Fruit fly (Drosophila melanogaster) whole organism, embryonic: ENCODE results near the gene Cbp20.

Source experiments
- Adf1 ChIP-seq: fragments of 200-800 bp; sonication (Bioruptor generic); IDR thresholded peaks from 2 replicates; pipeline ENCODE4 v1.3.6; 2022; ENCODE audit warnings: missing biosample characterization, missing genetic modification characterization
- CG10543 ChIP-seq: fragments of 200-800 bp; sonication (Bioruptor generic); optimal IDR thresholded peaks from 3 replicates; lab custom pipeline; 2017; ENCODE audit warnings: missing biosample characterization, mild to moderate bottlenecking, missing genetic modification characterization, moderate library complexity
- CG10979 ChIP-seq: fragments of 200-800 bp; sonication (Bioruptor generic); optimal IDR thresholded peaks from 2 replicates; lab custom pipeline; 2018; ENCODE audit warnings: missing biosample characterization, mild to moderate bottlenecking, missing genetic modification characterization, moderate library complexity
- CG11247 ChIP-seq: fragments of 200-800 bp; sonication (Bioruptor generic); IDR thresholded peaks from 2 replicates; pipeline ENCODE4 v1.3.6; 2022; ENCODE audit warnings: missing biosample characterization, missing genetic modification characterization
- CG12104 ChIP-seq: fragments of 200-800 bp; sonication (Bioruptor generic); optimal IDR thresholded peaks from 3 replicates; lab custom pipeline; 2016; ENCODE audit warnings: missing biosample characterization, missing genetic modification characterization
- CG12769 ChIP-seq: fragments of 200-800 bp; sonication (Bioruptor generic); optimal IDR thresholded peaks from 2 replicates; lab custom pipeline; 2019; ENCODE audit warnings: missing biosample characterization, mild to moderate bottlenecking, missing genetic modification characterization, moderate library complexity
- CG13424 ChIP-seq: fragments of 200-800 bp; sonication (Bioruptor generic); optimal IDR thresholded peaks from 2 replicates; lab custom pipeline; 2019; ENCODE audit warnings: missing biosample characterization, mild to moderate bottlenecking, missing genetic modification characterization, moderate library complexity
- CG17829 ChIP-seq: fragments of 200-800 bp; optimal IDR thresholded peaks from 2 replicates; lab custom pipeline; 2019; ENCODE audit warnings: missing biosample characterization, mild to moderate bottlenecking, missing genetic modification characterization, moderate library complexity
- CG2120 ChIP-seq: fragments of 200-800 bp; sonication (Bioruptor generic); optimal IDR thresholded peaks from 3 replicates; lab custom pipeline; 2016; ENCODE audit warnings: missing biosample characterization, missing genetic modification characterization
- CG2199 ChIP-seq: fragments of 200-800 bp; sonication (Bioruptor generic); IDR thresholded peaks from 3 replicates; pipeline ENCODE4 v1.3.6; 2022; ENCODE audit warnings: missing biosample characterization, missing genetic modification characterization
- CG2889 ChIP-seq: fragments of 200-800 bp; sonication (Bioruptor generic); IDR thresholded peaks from 3 replicates; pipeline ENCODE4 v1.3.6; 2022; ENCODE audit warnings: missing biosample characterization, missing genetic modification characterization
- CG32772 ChIP-seq: fragments of 200-800 bp; sonication (Bioruptor generic); IDR thresholded peaks from 2 replicates; pipeline ENCODE4 v1.3.6; 2022; ENCODE audit warnings: missing biosample characterization, missing genetic modification characterization
- CG33557 ChIP-seq: fragments of 200-800 bp; sonication (Bioruptor generic); optimal IDR thresholded peaks from 2 replicates; lab custom pipeline; 2019; ENCODE audit warnings: missing biosample characterization, mild to moderate bottlenecking, missing genetic modification characterization, moderate library complexity
- CG4328 ChIP-seq: fragments of 200-800 bp; sonication (Bioruptor generic); optimal IDR thresholded peaks from 3 replicates; lab custom pipeline; 2017; ENCODE audit warnings: missing biosample characterization, missing genetic modification reagents, missing genetic modification characterization
- CG4360 ChIP-seq: fragments of 200-800 bp; sonication (Bioruptor generic); IDR thresholded peaks from 2 replicates; pipeline ENCODE4 v1.3.6; 2022; ENCODE audit warnings: missing biosample characterization, missing genetic modification characterization
- CG4617 ChIP-seq: fragments of 200-800 bp; sonication (Bioruptor generic); optimal IDR thresholded peaks from 3 replicates; lab custom pipeline; 2016; ENCODE audit warnings: missing biosample characterization, missing genetic modification characterization, borderline replicate concordance
- CG5180 ChIP-seq: fragments of 200-800 bp; sonication (Bioruptor generic); optimal IDR thresholded peaks from 3 replicates; lab custom pipeline; 2017; ENCODE audit warnings: missing biosample characterization, missing genetic modification characterization, mild to moderate bottlenecking, moderate library complexity, missing genetic modification reagents
- CG7745 ChIP-seq: fragments of 200-800 bp; sonication (Bioruptor generic); optimal IDR thresholded peaks from 2 replicates; lab custom pipeline; 2018; ENCODE audit warnings: missing biosample characterization, mild to moderate bottlenecking, missing genetic modification characterization, moderate library complexity
- CrebB ChIP-seq: fragments of 200-800 bp; sonication (Bioruptor generic); optimal IDR thresholded peaks from 3 replicates; lab custom pipeline; 2018; ENCODE audit warnings: missing biosample characterization, mild to moderate bottlenecking, missing genetic modification characterization
- Dp ChIP-seq: fragments of 200-800 bp; sonication (Bioruptor generic); optimal IDR thresholded peaks from 2 replicates; lab custom pipeline; 2018; ENCODE audit warnings: missing biosample characterization, mild to moderate bottlenecking, missing genetic modification characterization, moderate library complexity
- Ets97D ChIP-seq: fragments of 200-800 bp; sonication (Bioruptor generic); optimal IDR thresholded peaks from 3 replicates; lab custom pipeline; 2016; ENCODE audit warnings: missing biosample characterization, missing genetic modification characterization
- HHEX ChIP-seq: fragments of 200-800 bp; sonication (Bioruptor generic); optimal IDR thresholded peaks from 3 replicates; lab custom pipeline; 2017; ENCODE audit warnings: missing biosample characterization, mild to moderate bottlenecking, missing genetic modification characterization, missing genetic modification reagents
- HLH4C ChIP-seq: fragments of 200-800 bp; sonication (Bioruptor generic); IDR thresholded peaks from 3 replicates; pipeline ENCODE4 v1.3.6; 2022; ENCODE audit warnings: missing biosample characterization, missing genetic modification characterization; ENCODE audit not compliant: partially characterized antibody
- HLHmδ ChIP-seq: fragments of 200-800 bp; sonication (Bioruptor generic); optimal IDR thresholded peaks from 2 replicates; lab custom pipeline; 2018; ENCODE audit warnings: missing biosample characterization, mild to moderate bottlenecking, missing genetic modification characterization, moderate library complexity
- Med ChIP-seq: fragments of 200-800 bp; sonication (Bioruptor generic); peaks from one replicate; lab custom pipeline; 2016; ENCODE audit warnings: missing biosample characterization, missing genetic modification characterization, mild to moderate bottlenecking, inconsistent platforms, moderate library complexity
- NK7.1 ChIP-seq: fragments of 200-800 bp; sonication (Bioruptor generic); optimal IDR thresholded peaks from 3 replicates; lab custom pipeline; 2016; ENCODE audit warnings: missing biosample characterization, missing genetic modification characterization
- Nf-YC ChIP-seq: fragments of 200-800 bp; optimal IDR thresholded peaks from 3 replicates; lab custom pipeline; 2019; ENCODE audit warnings: missing biosample characterization, mild to moderate bottlenecking, missing genetic modification characterization, moderate library complexity
- Pdp1 ChIP-seq, 2 experiments: fragments of 200-800 bp; sonication (Bioruptor generic); optimal IDR thresholded peaks; 3 replicates each; lab custom pipeline; 2016; ENCODE audit warnings: missing biosample characterization in 2 of 2, missing genetic modification characterization in 2 of 2, mild to moderate bottlenecking in 1 of 2, moderate library complexity in 1 of 2
- Ravus ChIP-seq: fragments of 200-800 bp; sonication (Bioruptor generic); IDR thresholded peaks from 2 replicates; pipeline ENCODE4 v1.3.6; 2022; ENCODE audit warnings: missing biosample characterization, missing genetic modification characterization
- Rfx ChIP-seq: fragments of 200-800 bp; sonication (Bioruptor generic); IDR thresholded peaks from 2 replicates; pipeline ENCODE4 v1.3.6; 2022; ENCODE audit warnings: missing biosample characterization, missing genetic modification characterization
- Scr ChIP-seq: fragments of 200-800 bp; sonication (Bioruptor generic); IDR thresholded peaks from 2 replicates; pipeline ENCODE4 v1.3.6; 2022; ENCODE audit warnings: missing biosample characterization, missing genetic modification characterization; ENCODE audit not compliant: partially characterized antibody
- ac ChIP-seq: fragments of 200-800 bp; sonication (Bioruptor generic); optimal IDR thresholded peaks from 3 replicates; lab custom pipeline; 2017; ENCODE audit warnings: missing biosample characterization, mild to moderate bottlenecking, missing genetic modification characterization
- aop ChIP-seq: fragments of 200-800 bp; sonication (Bioruptor generic); IDR thresholded peaks from 2 replicates; pipeline ENCODE4 v1.3.6; 2022; ENCODE audit warnings: missing biosample characterization, missing genetic modification characterization
- ara ChIP-seq: fragments of 200-800 bp; sonication (Bioruptor generic); IDR thresholded peaks from 2 replicates; pipeline ENCODE4 v1.3.6; 2022; ENCODE audit warnings: missing biosample characterization, missing genetic modification characterization
- bcd ChIP-seq: fragments of 200-800 bp; sonication (Bioruptor generic); optimal IDR thresholded peaks from 2 replicates; lab custom pipeline; 2017; ENCODE audit warnings: missing biosample characterization, mild to moderate bottlenecking, missing genetic modification characterization
- chinmo ChIP-seq: fragments of 200-800 bp; sonication (Bioruptor generic); IDR thresholded peaks from 4 replicates; pipeline ENCODE4 v1.3.6; 2022; ENCODE audit warnings: missing biosample characterization, missing genetic modification characterization; ENCODE audit not compliant: partially characterized antibody
- dan ChIP-seq: fragments of 200-800 bp; sonication (Bioruptor generic); IDR thresholded peaks from 2 replicates; pipeline ENCODE4 v1.3.6; 2022; ENCODE audit warnings: missing biosample characterization, missing genetic modification characterization
- emc ChIP-seq: fragments of 200-800 bp; sonication (Bioruptor generic); optimal IDR thresholded peaks from 2 replicates; lab custom pipeline; 2016; ENCODE audit warnings: missing biosample characterization, missing genetic modification characterization
- gfzf ChIP-seq: fragments of 200-800 bp; sonication (Bioruptor generic); optimal IDR thresholded peaks from 2 replicates; lab custom pipeline; 2016; ENCODE audit warnings: missing biosample characterization, mild to moderate bottlenecking, missing genetic modification characterization, moderate library complexity
- gt ChIP-seq: fragments of 200-800 bp; sonication (Bioruptor generic); IDR thresholded peaks from 2 replicates; pipeline ENCODE4 v1.3.6; 2022; ENCODE audit warnings: missing biosample characterization, missing genetic modification characterization
- jumu ChIP-seq: fragments of 200-800 bp; sonication (Bioruptor generic); optimal IDR thresholded peaks from 3 replicates; lab custom pipeline; 2016; ENCODE audit warnings: missing biosample characterization, missing genetic modification characterization
- kay ChIP-seq: fragments of 200-800 bp; sonication (Bioruptor generic); optimal IDR thresholded peaks from 2 replicates; lab custom pipeline; 2016; ENCODE audit warnings: missing biosample characterization, missing genetic modification characterization
- mld ChIP-seq: fragments of 200-800 bp; sonication (Bioruptor generic); IDR thresholded peaks from 3 replicates; pipeline ENCODE4 v1.3.6; 2022; ENCODE audit warnings: missing biosample characterization, missing genetic modification characterization; ENCODE audit not compliant: partially characterized antibody
- org-1 ChIP-seq: fragments of 200-800 bp; sonication (Bioruptor generic); optimal IDR thresholded peaks from 2 replicates; lab custom pipeline; 2017; ENCODE audit warnings: missing biosample characterization, missing genetic modification characterization
- pnt ChIP-seq: fragments of 200-800 bp; sonication (Bioruptor generic); optimal IDR thresholded peaks from 3 replicates; lab custom pipeline; 2016; ENCODE audit warnings: missing biosample characterization, missing genetic modification characterization
- sd ChIP-seq: fragments of 200-800 bp; sonication (Bioruptor generic); optimal IDR thresholded peaks from 3 replicates; lab custom pipeline; 2018; ENCODE audit warnings: missing biosample characterization, mild to moderate bottlenecking, missing genetic modification characterization, moderate library complexity
- sob ChIP-seq: fragments of 200-800 bp; sonication (Bioruptor generic); IDR thresholded peaks from 2 replicates; pipeline ENCODE4 v1.3.6; 2022; ENCODE audit warnings: missing biosample characterization, missing genetic modification characterization
- sr ChIP-seq: fragments of 200-800 bp; sonication (Bioruptor generic); IDR thresholded peaks from 3 replicates; pipeline ENCODE4 v1.3.6; 2022; ENCODE audit warnings: missing biosample characterization, missing genetic modification characterization
- toy ChIP-seq: fragments of 200-800 bp; sonication (Bioruptor generic); IDR thresholded peaks from 2 replicates; pipeline ENCODE4 v1.3.6; 2022; ENCODE audit warnings: missing biosample characterization, missing genetic modification characterization
- trem ChIP-seq: fragments of 200-800 bp; optimal IDR thresholded peaks from 3 replicates; lab custom pipeline; 2019; ENCODE audit warnings: missing biosample characterization, mild to moderate bottlenecking, missing genetic modification characterization, moderate library complexity
- vnd ChIP-seq: fragments of 200-800 bp; sonication (Bioruptor generic); IDR thresholded peaks from 3 replicates; pipeline ENCODE4 v1.3.6; 2022; ENCODE audit warnings: missing biosample characterization, missing genetic modification characterization; ENCODE audit not compliant: partially characterized antibody

Gene Cbp20

DNA sequence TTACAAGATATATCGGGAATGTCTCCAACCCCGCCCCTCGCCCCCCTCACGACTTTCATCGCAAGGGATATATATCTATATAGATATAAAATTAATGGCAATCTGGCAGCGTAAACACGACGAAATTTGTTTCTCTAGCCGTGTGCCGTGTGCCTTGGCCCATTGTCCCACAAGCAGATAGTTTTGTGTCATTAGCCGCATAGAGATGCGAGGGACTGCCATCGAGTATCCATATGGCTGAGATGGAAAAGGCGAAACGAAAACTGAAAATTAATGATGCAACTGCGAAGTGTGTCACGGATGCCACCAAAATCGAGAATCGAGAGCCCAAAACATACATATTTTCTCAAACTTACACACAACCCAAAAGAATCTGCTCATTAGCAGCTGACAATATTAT lies 49.6 kb upstream of the Cbp20 start:
- TF ChIP-seq CG2889 (GFP tag; lab: Robert Waterston, UW) (no peak), Rfx (no peak), Nf-YC (tag; lab: Kevin White, UChicago) (no peak), HLH4C (GFP tag; lab: Robert Waterston, UW) (no peak), CrebB (tag; lab: Kevin White, UChicago) (no peak), HHEX (GFP tag; lab: Kevin White, UChicago) (no peak), aop (GFP tag; lab: Robert Waterston, UW) (no peak), Scr (GFP tag; lab: Robert Waterston, UW) (no peak), Ravus (GFP tag; lab: Robert Waterston, UW) (no peak), CG12769 (tag; lab: Kevin White, UChicago) (peak; percentile 4), sob (GFP tag; lab: Robert Waterston, UW) (no peak), CG12104 (no peak), toy (GFP tag; lab: Robert Waterston, UW) (no peak), emc (GFP tag; lab: Kevin White, UChicago) (no peak), jumu (GFP tag; lab: Kevin White, UChicago) (no peak), CG4617 (GFP tag; lab: Kevin White, UChicago) (no peak), gt (GFP tag; lab: Robert Waterston, UW) (no peak), CG4328 (peak; percentile 53), CG2199 (0 out of 3 replicates have a peak, but pooled peaks have one; percentile 64), Dp (GFP tag; lab: Kevin White, UChicago) (no peak), dan (GFP tag; lab: Robert Waterston, UW) (no peak), CG2120 (GFP tag; lab: Kevin White, UChicago) (no peak), trem (no peak), pnt (GFP tag; lab: Kevin White, UChicago) (no peak), CG7745 (tag; lab: Kevin White, UChicago) (no peak), org-1 (no peak), CG11247 (no peak), sr (GFP tag; lab: Robert Waterston, UW) (no peak), vnd (no peak), NK7.1 (GFP tag; lab: Kevin White, UChicago) (no peak), CG32772 (GFP tag; lab: Robert Waterston, UW) (no peak), Pdp1 (GFP tag; optimal IDR thresholded peaks at IDR 0.05; lab: Kevin White, UChicago) (peak in 1 of 2 experiments; percentile 51), ara (GFP tag; lab: Robert Waterston, UW) (no peak), bcd (GFP tag; lab: Kevin White, UChicago) (no peak), mld (GFP tag; lab: Robert Waterston, UW) (no peak), Adf1 (no peak), CG33557 (GFP tag; lab: Kevin White, UChicago) (no peak), CG4360 (GFP tag; lab: Robert Waterston, UW) (no peak), CG10979 (tag; lab: Kevin White, UChicago) (no peak), chinmo (0 out of 4 replicates have a peak, but pooled peaks have one; percentile 19), CG17829 (tag; lab: Kevin White, UChicago) (no peak), CG5180 (no peak), ac (GFP tag; lab: Kevin White, UChicago) (no peak), sd (peak; percentile 80), CG13424 (tag; lab: Kevin White, UChicago) (no peak), CG10543 (peak; percentile 52), Med (GFP tag; lab: Kevin White, UChicago) (no peak), kay (GFP tag; lab: Kevin White, UChicago) (no peak), gfzf (GFP tag; lab: Kevin White, UChicago) (no peak), HLHmδ (no peak), Ets97D (no peak)
